Worm (Caenorhabditis elegans) whole organism, mixed stage, embryonic: ENCODE measurements around the gene tasp-1.

Experiments used
- M03D4.4 ChIP-seq: sonication (generic microtip); optimal IDR thresholded peaks from 2 replicates; lab custom pipeline; 2017; ENCODE audit warnings: mild to moderate bottlenecking, missing genetic modification characterization, missing compliant biosample characterization
- bed-3 ChIP-seq: fragments of 200-800 bp; sonication (Bioruptor generic); optimal IDR thresholded peaks from 3 replicates; lab custom pipeline; 2018; ENCODE audit warnings: mild to moderate bottlenecking, missing genetic modification characterization, moderate library complexity, missing compliant biosample characterization
- blmp-1 ChIP-seq: fragments of 150-350 bp; optimal IDR thresholded peaks from 2 replicates; lab custom pipeline; 2014; ENCODE audit warnings: missing biosample characterization, missing genetic modification characterization
- elt-3 ChIP-seq: fragments of 150-350 bp; optimal IDR thresholded peaks from 2 replicates; lab custom pipeline; 2014; ENCODE audit warnings: missing biosample characterization, missing genetic modification characterization
- lsy-2 ChIP-seq: fragments of 150-350 bp; optimal IDR thresholded peaks from 2 replicates; lab custom pipeline; 2014; ENCODE audit warnings: missing biosample characterization, missing genetic modification characterization
- mep-1 ChIP-seq: fragments of 150-350 bp; optimal IDR thresholded peaks from 2 replicates; lab custom pipeline; 2017; ENCODE audit warnings: missing biosample characterization, missing genetic modification reagents, missing genetic modification characterization, inconsistent platforms
- nhr-12 ChIP-seq: fragments of 150-350 bp; optimal IDR thresholded peaks from 2 replicates; lab custom pipeline; 2014; ENCODE audit warnings: missing biosample characterization, missing genetic modification characterization
- nhr-76 ChIP-seq: sonication (generic microtip); optimal IDR thresholded peaks from 2 replicates; lab custom pipeline; 2017; ENCODE audit warnings: missing biosample characterization, missing genetic modification characterization
- pha-4 ChIP-seq: fragments of 150-350 bp; optimal IDR thresholded peaks from 2 replicates; lab custom pipeline; 2018; ENCODE audit warnings: missing biosample characterization, missing genetic modification reagents, missing genetic modification characterization
- snpc-4 ChIP-seq: fragments of 150-350 bp; optimal IDR thresholded peaks from 2 replicates; lab custom pipeline; 2014; ENCODE audit warnings: missing biosample characterization, missing genetic modification characterization
- ztf-11 ChIP-seq: fragments of 150-350 bp; optimal IDR thresholded peaks from 2 replicates; lab custom pipeline; 2014; ENCODE audit warnings: missing biosample characterization, missing genetic modification characterization

ce11 chrIII:10740518-10740917, 18.6 kb upstream of the tasp-1 start, which contains the start of gene K01G5.8:
- TF ChIP-seq mep-1 (tag; lab: Kevin White, UChicago) (no peak), M03D4.4 (tag; lab: Kevin White, UChicago) (no peak), snpc-4 (no peak), nhr-12 (tag; lab: Kevin White, UChicago) (no peak), blmp-1 (tag; lab: Kevin White, UChicago) (no peak), ztf-11 (tag; lab: Kevin White, UChicago) (no peak), bed-3 (GFP tag; lab: Kevin White, UChicago) (no peak), pha-4 (no peak), elt-3 (tag; lab: Kevin White, UChicago) (no peak), nhr-76 (tag; lab: Kevin White, UChicago) (no peak), lsy-2 (tag; lab: Kevin White, UChicago) (no peak)
